Fruit fly (Drosophila melanogaster) whole organism, embryonic: ENCODE data around the gene CG12289.

ENCODE experiments used
- Aef1 ChIP-seq: fragments of 200-800 bp; sonication (Bioruptor generic); IDR thresholded peaks from 3 replicates; pipeline ENCODE4 v1.3.6; 2022; ENCODE audit warnings: missing biosample characterization, missing genetic modification characterization
- CG10366 ChIP-seq: fragments of 200-800 bp; sonication (Bioruptor generic); IDR thresholded peaks from 2 replicates; pipeline ENCODE4 v1.3.6; 2022; ENCODE audit warnings: missing biosample characterization, missing genetic modification characterization
- CG12071 ChIP-seq: fragments of 200-800 bp; sonication (Bioruptor generic); optimal IDR thresholded peaks from 3 replicates; lab custom pipeline; 2018; ENCODE audit warnings: missing biosample characterization, mild to moderate bottlenecking, missing genetic modification characterization
- CG12769 ChIP-seq: fragments of 200-800 bp; sonication (Bioruptor generic); optimal IDR thresholded peaks from 2 replicates; lab custom pipeline; 2019; ENCODE audit warnings: missing biosample characterization, mild to moderate bottlenecking, missing genetic modification characterization, moderate library complexity
- CG13894 ChIP-seq: fragments of 200-800 bp; sonication (Bioruptor generic); optimal IDR thresholded peaks from 3 replicates; lab custom pipeline; 2018; ENCODE audit warnings: missing biosample characterization, mild to moderate bottlenecking, missing genetic modification characterization, moderate library complexity
- CG18011 ChIP-seq: fragments of 200-800 bp; sonication (Bioruptor generic); optimal IDR thresholded peaks from 2 replicates; lab custom pipeline; 2017; ENCODE audit warnings: missing biosample characterization, missing genetic modification characterization, mild to moderate bottlenecking, moderate library complexity, missing genotype
- CG18599 ChIP-seq: fragments of 200-800 bp; sonication (Bioruptor generic); optimal IDR thresholded peaks from 3 replicates; lab custom pipeline; 2017; ENCODE audit warnings: missing biosample characterization, missing genetic modification characterization, mild to moderate bottlenecking, moderate library complexity, missing genetic modification reagents
- CG4360 ChIP-seq: fragments of 200-800 bp; sonication (Bioruptor generic); IDR thresholded peaks from 2 replicates; pipeline ENCODE4 v1.3.6; 2022; ENCODE audit warnings: missing biosample characterization, missing genetic modification characterization
- CG6175 ChIP-seq: fragments of 200-800 bp; sonication (Bioruptor generic); IDR thresholded peaks from 3 replicates; pipeline ENCODE4 v1.3.6; 2022; ENCODE audit warnings: missing biosample characterization, missing genetic modification characterization
- CG6654 ChIP-seq: fragments of 200-800 bp; sonication (Bioruptor generic); optimal IDR thresholded peaks from 2 replicates; lab custom pipeline; 2017; ENCODE audit warnings: missing biosample characterization, mild to moderate bottlenecking, missing genetic modification characterization
- CG6813 ChIP-seq: fragments of 200-800 bp; sonication (Bioruptor generic); optimal IDR thresholded peaks from 2 replicates; lab custom pipeline; 2017; ENCODE audit warnings: missing biosample characterization, missing genetic modification characterization, mild to moderate bottlenecking, moderate library complexity, missing genetic modification reagents
- CG8290 ChIP-seq, 3 experiments: fragments of 200-800 bp; sonication (Bioruptor generic); optimal IDR thresholded peaks; 2 replicates each; lab custom pipeline; 2016 to 2019; ENCODE audit warnings: missing biosample characterization in 3 of 3, missing genetic modification characterization in 3 of 3, mild to moderate bottlenecking in 2 of 3, moderate library complexity in 1 of 3
- CG8359 ChIP-seq: fragments of 200-800 bp; sonication (Bioruptor generic); optimal IDR thresholded peaks from 2 replicates; lab custom pipeline; 2017; ENCODE audit warnings: missing biosample characterization, mild to moderate bottlenecking, missing genetic modification characterization, borderline replicate concordance
- CTCF ChIP-seq: fragments of 200-800 bp; sonication (Bioruptor generic); optimal IDR thresholded peaks from 2 replicates; lab custom pipeline; 2017; ENCODE audit warnings: missing biosample characterization, mild to moderate bottlenecking, missing genetic modification characterization, moderate library complexity
- Drgx ChIP-seq: fragments of 200-800 bp; sonication (Bioruptor generic); IDR thresholded peaks from 2 replicates; pipeline ENCODE4 v1.3.6; 2022; ENCODE audit warnings: missing biosample characterization, missing genetic modification characterization
- HHEX ChIP-seq: fragments of 200-800 bp; sonication (Bioruptor generic); optimal IDR thresholded peaks from 3 replicates; lab custom pipeline; 2017; ENCODE audit warnings: missing biosample characterization, mild to moderate bottlenecking, missing genetic modification characterization, missing genetic modification reagents
- HLH3B ChIP-seq: fragments of 200-800 bp; sonication (Bioruptor generic); IDR thresholded peaks from 2 replicates; pipeline ENCODE4 v1.3.6; 2022; ENCODE audit warnings: missing biosample characterization, missing genetic modification characterization
- MESR4 ChIP-seq: fragments of 200-800 bp; sonication (Bioruptor generic); optimal IDR thresholded peaks from 2 replicates; lab custom pipeline; 2018; ENCODE audit warnings: missing biosample characterization, mild to moderate bottlenecking, missing genetic modification characterization, moderate library complexity
- Med ChIP-seq: fragments of 200-800 bp; sonication (Bioruptor generic); peaks from one replicate; lab custom pipeline; 2016; ENCODE audit warnings: missing biosample characterization, missing genetic modification characterization, mild to moderate bottlenecking, inconsistent platforms, moderate library complexity
- NFAT ChIP-seq: fragments of 200-800 bp; sonication (Bioruptor generic); IDR thresholded peaks from 2 replicates; pipeline ENCODE4 v1.3.6; 2022; ENCODE audit warnings: missing biosample characterization, missing genetic modification characterization
- Nf-YC ChIP-seq: fragments of 200-800 bp; optimal IDR thresholded peaks from 3 replicates; lab custom pipeline; 2019; ENCODE audit warnings: missing biosample characterization, mild to moderate bottlenecking, missing genetic modification characterization, moderate library complexity
- Opbp ChIP-seq: fragments of 200-800 bp; sonication (Bioruptor generic); IDR thresholded peaks from 3 replicates; pipeline ENCODE4 v1.3.6; 2022; ENCODE audit warnings: missing biosample characterization, missing genetic modification characterization; ENCODE audit not compliant: partially characterized antibody
- Pdp1 ChIP-seq, 2 experiments: fragments of 200-800 bp; sonication (Bioruptor generic); optimal IDR thresholded peaks; 3 replicates each; lab custom pipeline; 2016; ENCODE audit warnings: missing biosample characterization in 2 of 2, missing genetic modification characterization in 2 of 2, mild to moderate bottlenecking in 1 of 2, moderate library complexity in 1 of 2
- Rfx ChIP-seq: fragments of 200-800 bp; sonication (Bioruptor generic); IDR thresholded peaks from 2 replicates; pipeline ENCODE4 v1.3.6; 2022; ENCODE audit warnings: missing biosample characterization, missing genetic modification characterization
- Sox100B ChIP-seq: fragments of 200-800 bp; sonication (Bioruptor generic); optimal IDR thresholded peaks from 3 replicates; lab custom pipeline; 2018; ENCODE audit warnings: missing biosample characterization, mild to moderate bottlenecking, missing genetic modification characterization
- ase ChIP-seq: fragments of 200-800 bp; sonication (Bioruptor generic); IDR thresholded peaks from 3 replicates; pipeline ENCODE4 v1.3.6; 2022; ENCODE audit warnings: missing biosample characterization, missing genetic modification characterization
- bab2 ChIP-seq: fragments of 200-800 bp; sonication (Bioruptor generic); optimal IDR thresholded peaks from 2 replicates; lab custom pipeline; 2016; ENCODE audit warnings: missing biosample characterization, missing genetic modification characterization
- bbx ChIP-seq: fragments of 200-800 bp; sonication (Bioruptor generic); IDR thresholded peaks from 2 replicates; pipeline ENCODE4 v1.3.6; 2022; ENCODE audit warnings: missing biosample characterization, missing genetic modification characterization; ENCODE audit not compliant: partially characterized antibody
- chinmo ChIP-seq: fragments of 200-800 bp; sonication (Bioruptor generic); IDR thresholded peaks from 4 replicates; pipeline ENCODE4 v1.3.6; 2022; ENCODE audit warnings: missing biosample characterization, missing genetic modification characterization; ENCODE audit not compliant: partially characterized antibody
- dysf ChIP-seq: fragments of 200-800 bp; sonication (Bioruptor generic); IDR thresholded peaks from 3 replicates; pipeline ENCODE4 v1.3.6; 2022; ENCODE audit warnings: missing biosample characterization, missing genetic modification characterization
- eve ChIP-seq, 2 experiments: fragments of >200 bp; optimal IDR thresholded peaks; 2 replicates each; lab custom pipeline; 2017; ENCODE audit warnings: missing biosample characterization in 2 of 2, missing genetic modification characterization in 2 of 2
- gt ChIP-seq: fragments of 200-800 bp; sonication (Bioruptor generic); IDR thresholded peaks from 2 replicates; pipeline ENCODE4 v1.3.6; 2022; ENCODE audit warnings: missing biosample characterization, missing genetic modification characterization
- hkb ChIP-seq, 2 experiments: fragments of 200-800 bp in 1 of 2; fragments of >200 bp in 1 of 2; sonication (Bioruptor generic) in 1 of 2; IDR thresholded peaks in 1 of 2; optimal IDR thresholded peaks in 1 of 2; 2 replicates each; pipeline versions ENCODE4 v1.3.6 to Lab custom; 2017 to 2022; ENCODE audit warnings: missing biosample characterization in 1 of 2, missing genetic modification characterization in 1 of 2
- mirr ChIP-seq: fragments of 200-800 bp; sonication (Bioruptor generic); optimal IDR thresholded peaks from 3 replicates; lab custom pipeline; 2018; ENCODE audit warnings: missing biosample characterization, mild to moderate bottlenecking, missing genetic modification characterization
- nerfin-2 ChIP-seq: fragments of 200-800 bp; sonication (Bioruptor generic); IDR thresholded peaks from 2 replicates; pipeline ENCODE4 v1.3.6; 2022; ENCODE audit warnings: missing biosample characterization, missing genetic modification characterization; ENCODE audit not compliant: partially characterized antibody
- pho ChIP-seq: fragments of 200-800 bp; sonication (Bioruptor generic); optimal IDR thresholded peaks from 2 replicates; lab custom pipeline; 2016; ENCODE audit warnings: missing biosample characterization, missing genetic modification characterization
- rib ChIP-seq: fragments of 200-800 bp; sonication (Bioruptor generic); IDR thresholded peaks from 2 replicates; pipeline ENCODE4 v1.3.6; 2022; ENCODE audit warnings: missing biosample characterization, missing genetic modification characterization
- run ChIP-seq: fragments of 200-800 bp; sonication (Bioruptor generic); optimal IDR thresholded peaks from 3 replicates; lab custom pipeline; 2018; ENCODE audit warnings: missing biosample characterization, mild to moderate bottlenecking, missing genetic modification characterization
- sd ChIP-seq: fragments of 200-800 bp; sonication (Bioruptor generic); optimal IDR thresholded peaks from 3 replicates; lab custom pipeline; 2018; ENCODE audit warnings: missing biosample characterization, mild to moderate bottlenecking, missing genetic modification characterization, moderate library complexity
- sens ChIP-seq: fragments of 200-800 bp; sonication (Bioruptor generic); peaks from one replicate; lab custom pipeline; 2016; ENCODE audit warnings: missing biosample characterization, missing genetic modification characterization
- sna ChIP-seq: fragments of 200-800 bp; sonication (Bioruptor generic); IDR thresholded peaks from 2 replicates; pipeline ENCODE4 v1.3.6; 2022; ENCODE audit warnings: missing biosample characterization, missing genetic modification characterization; ENCODE audit not compliant: partially characterized antibody
- sqz ChIP-seq: fragments of 200-800 bp; sonication (Bioruptor generic); optimal IDR thresholded peaks from 3 replicates; lab custom pipeline; 2018; ENCODE audit warnings: missing biosample characterization, mild to moderate bottlenecking, missing genetic modification characterization
- ssp ChIP-seq: fragments of 200-800 bp; sonication (Bioruptor generic); IDR thresholded peaks from 2 replicates; pipeline ENCODE4 v1.3.6; 2022; ENCODE audit warnings: missing biosample characterization, missing genetic modification characterization
- tin ChIP-seq: fragments of 200-800 bp; sonication (Bioruptor generic); optimal IDR thresholded peaks from 3 replicates; lab custom pipeline; 2016; ENCODE audit warnings: missing biosample characterization, missing genetic modification characterization
- tna ChIP-seq: fragments of 200-800 bp; sonication (Bioruptor generic); IDR thresholded peaks from 2 replicates; pipeline ENCODE4 v1.3.6; 2022; ENCODE audit warnings: missing biosample characterization, missing genetic modification characterization; ENCODE audit not compliant: partially characterized antibody
- trh ChIP-seq: fragments of 200-800 bp; sonication (Bioruptor generic); optimal IDR thresholded peaks from 2 replicates; lab custom pipeline; 2016; ENCODE audit warnings: missing biosample characterization, missing genetic modification characterization
- z ChIP-seq: fragments of 200-800 bp; sonication (Bioruptor generic); IDR thresholded peaks from 3 replicates; pipeline ENCODE4 v1.3.6; 2022; ENCODE audit warnings: missing biosample characterization, missing genetic modification characterization

CG12289 gene

DNA sequence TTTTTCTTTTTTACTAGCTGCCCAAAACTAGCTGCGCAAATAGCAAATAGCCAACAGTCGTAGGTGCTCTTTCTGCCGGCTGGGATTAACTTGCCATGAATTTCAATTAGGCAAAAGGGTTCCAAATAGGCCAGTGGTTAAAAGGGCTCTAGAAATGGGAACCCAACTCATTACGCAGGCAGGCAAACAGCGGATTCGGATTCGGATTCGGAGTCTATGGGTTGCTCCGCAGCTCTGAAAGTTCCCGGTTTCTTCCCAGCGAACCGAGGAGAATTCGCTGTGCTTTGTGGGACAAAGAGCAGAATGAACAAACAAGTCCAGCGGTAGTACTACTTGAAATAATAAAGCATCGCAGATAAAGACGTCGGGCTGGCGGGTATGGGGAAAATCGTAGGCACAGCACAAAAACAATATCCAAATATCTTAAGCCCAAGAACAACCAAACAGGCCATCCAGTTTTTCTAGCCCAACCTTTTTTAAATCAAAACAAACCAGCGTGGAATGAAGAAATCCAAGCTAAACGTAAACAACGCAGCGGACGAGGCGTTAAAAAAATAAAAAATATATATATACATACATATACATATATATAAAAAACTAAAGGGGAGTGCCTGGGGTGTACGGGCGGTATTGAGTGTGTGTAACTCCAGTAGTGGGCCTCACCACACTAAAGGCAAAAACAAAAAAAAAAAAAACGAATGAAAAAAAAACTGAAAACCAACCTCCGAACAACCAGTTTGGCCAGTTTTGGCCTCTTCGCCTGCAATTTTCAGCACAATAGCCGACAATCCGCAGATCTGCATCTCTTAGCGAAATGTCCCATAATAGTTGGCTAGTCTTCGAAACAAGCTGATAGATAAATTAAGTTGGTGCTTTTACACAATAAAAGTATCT lies 16.1 kb downstream of the CG12289 start (continued):
- no peak for TF ChIP-seq pho (GFP tag; lab: Kevin White, UChicago)
- TF ChIP-seq sens (GFP tag; lab: Kevin White, UChicago): peak; percentile 57
- TF ChIP-seq dysf (GFP tag; lab: Robert Waterston, UW): no peak
- TF ChIP-seq Drgx (GFP tag; lab: Robert Waterston, UW): peak; percentile 74
- TF ChIP-seq Rfx: no peak
- TF ChIP-seq CG18011: no peak
- TF ChIP-seq CG13894: peak; percentile 96
- peak; percentile 16 for TF ChIP-seq mirr (GFP tag; lab: Kevin White, UChicago)
- TF ChIP-seq CG6813: no peak
- TF ChIP-seq CG8290 (GFP tag; optimal IDR thresholded peaks at IDR 0.05; lab: Kevin White, UChicago): no peak
- peak in 1 of 2 experiments; percentile 63 for TF ChIP-seq CG8290 (tag; optimal IDR thresholded peaks at IDR 0.05; lab: Kevin White, UChicago)
- peak; percentile 44; the same call in 1 of the 2 replicates for TF ChIP-seq NFAT (GFP tag; lab: Robert Waterston, UW)
- no peak for TF ChIP-seq ase (GFP tag; lab: Robert Waterston, UW)
- TF ChIP-seq run: no peak
- peak; percentile 87 for TF ChIP-seq CG12769
- 0 out of 2 replicates have a peak, but pooled peaks have one; percentile 20 for TF ChIP-seq rib (GFP tag; lab: Robert Waterston, UW)
- TF ChIP-seq CG8359 (GFP tag; lab: Kevin White, UChicago): no peak
- 0 out of 4 replicates have a peak, but pooled peaks have one; percentile 31 for TF ChIP-seq chinmo (GFP tag; lab: Robert Waterston, UW)
- no peak for TF ChIP-seq gt (GFP tag; lab: Robert Waterston, UW)
- no peak for TF ChIP-seq Opbp (GFP tag; lab: Robert Waterston, UW)
- TF ChIP-seq HLH3B (GFP tag; lab: Robert Waterston, UW): 0 out of 2 replicates have a peak, but pooled peaks have one; percentile 5
- TF ChIP-seq HHEX (GFP tag; lab: Kevin White, UChicago): peak; percentile 22
- 0 out of 3 replicates have a peak, but pooled peaks have one; percentile 33 for TF ChIP-seq CG6175 (GFP tag; lab: Robert Waterston, UW)
- no peak for TF ChIP-seq tin (GFP tag; lab: Kevin White, UChicago)
- no peak for TF ChIP-seq bbx (GFP tag; lab: Robert Waterston, UW)
- TF ChIP-seq sd (tag; lab: Kevin White, UChicago): peak; percentile 30
- TF ChIP-seq MESR4 (GFP tag; lab: Kevin White, UChicago): no peak
- TF ChIP-seq sna: no peak
- TF ChIP-seq Med (GFP tag; lab: Kevin White, UChicago): peak; percentile 80
- TF ChIP-seq CG10366 (GFP tag; lab: Robert Waterston, UW): no peak
- no peak for TF ChIP-seq bab2
- no peak for TF ChIP-seq nerfin-2
- no peak for TF ChIP-seq trh (GFP tag; lab: Kevin White, UChicago)
- TF ChIP-seq Aef1 (GFP tag; lab: Robert Waterston, UW): no peak
- peak; percentile 70 for TF ChIP-seq sqz (GFP tag; lab: Kevin White, UChicago)
- TF ChIP-seq Nf-YC (tag; lab: Kevin White, UChicago): no peak
- no peak for TF ChIP-seq tna (GFP tag; lab: Robert Waterston, UW)
- no peak for TF ChIP-seq CTCF (GFP tag; lab: Kevin White, UChicago)
- 0 out of 2 replicates have a peak, but pooled peaks have one; percentile 6 for TF ChIP-seq CG4360 (GFP tag; lab: Robert Waterston, UW)
- peak; percentile 38 for TF ChIP-seq CG18599 (GFP tag; lab: Kevin White, UChicago)
- TF ChIP-seq CG12071 (GFP tag; lab: Kevin White, UChicago): peak; percentile 35
- no peak for TF ChIP-seq hkb (optimal IDR thresholded peaks at IDR 0.05; lab: Kevin White, UChicago)
- 0 out of 2 replicates have a peak, but pooled peaks have one; percentile 9 for TF ChIP-seq hkb (GFP tag; IDR thresholded peaks at IDR 0.05; lab: Robert Waterston, UW)
- no peak for TF ChIP-seq CG6654 (GFP tag; lab: Kevin White, UChicago)
- 0 out of 3 replicates have a peak, but pooled peaks have one; percentile 33 for TF ChIP-seq z (GFP tag; lab: Robert Waterston, UW)
- TF ChIP-seq eve (GFP tag; optimal IDR thresholded peaks at IDR 0.05; lab: Kevin White, UChicago): no peak
- no peak for TF ChIP-seq Sox100B (GFP tag; lab: Kevin White, UChicago)
- TF ChIP-seq ssp (GFP tag; lab: Robert Waterston, UW): no peak
- TF ChIP-seq Pdp1 (GFP tag; optimal IDR thresholded peaks at IDR 0.05; lab: Kevin White, UChicago): no peak
